Fruit fly (Drosophila melanogaster) whole organism, embryonic: ENCODE data around the gene pros.
A peak's percentile ranks its signal among the peaks of the same experiment; 100 is the strongest.

Source experiments
- Adf1 ChIP-seq: fragments of 200-800 bp; sonication (Bioruptor generic); IDR thresholded peaks from 2 replicates; pipeline ENCODE4 v1.3.6; 2022; ENCODE audit warnings: missing biosample characterization, missing genetic modification characterization
- Atf-2 ChIP-seq: fragments of 200-800 bp; sonication (Bioruptor generic); optimal IDR thresholded peaks from 2 replicates; lab custom pipeline; 2016; ENCODE audit warnings: missing biosample characterization, missing genetic modification characterization
- CG10209 ChIP-seq: fragments of 200-800 bp; sonication (Bioruptor generic); optimal IDR thresholded peaks from 3 replicates; lab custom pipeline; 2017; ENCODE audit warnings: missing biosample characterization, mild to moderate bottlenecking, missing genetic modification characterization, missing genetic modification reagents
- CG10366 ChIP-seq: fragments of 200-800 bp; sonication (Bioruptor generic); IDR thresholded peaks from 2 replicates; pipeline ENCODE4 v1.3.6; 2022; ENCODE audit warnings: missing biosample characterization, missing genetic modification characterization
- CG11247 ChIP-seq: fragments of 200-800 bp; sonication (Bioruptor generic); IDR thresholded peaks from 2 replicates; pipeline ENCODE4 v1.3.6; 2022; ENCODE audit warnings: missing biosample characterization, missing genetic modification characterization
- CG1647 ChIP-seq: fragments of 200-800 bp; sonication (Bioruptor generic); optimal IDR thresholded peaks from 3 replicates; lab custom pipeline; 2016; ENCODE audit warnings: missing biosample characterization, missing genetic modification characterization
- CG18262 ChIP-seq: fragments of 200-800 bp; optimal IDR thresholded peaks from 3 replicates; lab custom pipeline; 2019; ENCODE audit warnings: missing biosample characterization, mild to moderate bottlenecking, missing genetic modification characterization, moderate library complexity
- CG2116 ChIP-seq: fragments of 200-800 bp; sonication (Bioruptor generic); optimal IDR thresholded peaks from 3 replicates; lab custom pipeline; 2018; ENCODE audit warnings: missing biosample characterization, mild to moderate bottlenecking, missing genetic modification characterization
- CG2120 ChIP-seq: fragments of 200-800 bp; sonication (Bioruptor generic); optimal IDR thresholded peaks from 3 replicates; lab custom pipeline; 2016; ENCODE audit warnings: missing biosample characterization, missing genetic modification characterization
- CG3065 ChIP-seq: fragments of 200-800 bp; sonication (Bioruptor generic); optimal IDR thresholded peaks from 2 replicates; lab custom pipeline; 2016; ENCODE audit warnings: missing biosample characterization, missing genetic modification characterization
- CG3163 ChIP-seq: fragments of 200-800 bp; sonication (Bioruptor generic); optimal IDR thresholded peaks from 3 replicates; lab custom pipeline; 2016; ENCODE audit warnings: missing biosample characterization, missing genetic modification characterization
- CG4360 ChIP-seq: fragments of 200-800 bp; sonication (Bioruptor generic); IDR thresholded peaks from 2 replicates; pipeline ENCODE4 v1.3.6; 2022; ENCODE audit warnings: missing biosample characterization, missing genetic modification characterization
- CG4820 ChIP-seq: fragments of 200-800 bp; sonication (Bioruptor generic); optimal IDR thresholded peaks from 3 replicates; lab custom pipeline; 2016; ENCODE audit warnings: missing biosample characterization, missing genetic modification characterization
- CG7556 ChIP-seq: fragments of 200-800 bp; sonication (Bioruptor generic); optimal IDR thresholded peaks from 2 replicates; lab custom pipeline; 2017; ENCODE audit warnings: missing biosample characterization, mild to moderate bottlenecking, missing genetic modification characterization
- CG7987 ChIP-seq: fragments of 200-800 bp; sonication (Bioruptor generic); optimal IDR thresholded peaks from 2 replicates; lab custom pipeline; 2018; ENCODE audit warnings: missing biosample characterization, mild to moderate bottlenecking, missing genetic modification characterization, moderate library complexity
- CG8290 ChIP-seq, 3 experiments: fragments of 200-800 bp; sonication (Bioruptor generic); optimal IDR thresholded peaks; 2 replicates each; lab custom pipeline; 2016 to 2019; ENCODE audit warnings: missing biosample characterization in 3 of 3, missing genetic modification characterization in 3 of 3, mild to moderate bottlenecking in 2 of 3, moderate library complexity in 1 of 3
- CG9727 ChIP-seq: fragments of 200-800 bp; sonication (Bioruptor generic); optimal IDR thresholded peaks from 3 replicates; lab custom pipeline; 2017; ENCODE audit warnings: missing biosample characterization, mild to moderate bottlenecking, missing genetic modification characterization
- CTCF ChIP-seq: fragments of 200-800 bp; sonication (Bioruptor generic); optimal IDR thresholded peaks from 2 replicates; lab custom pipeline; 2017; ENCODE audit warnings: missing biosample characterization, mild to moderate bottlenecking, missing genetic modification characterization, moderate library complexity
- Dip2 ChIP-seq: fragments of 200-800 bp; sonication (Bioruptor generic); IDR thresholded peaks from 2 replicates; pipeline ENCODE4 v1.3.6; 2022; ENCODE audit warnings: missing biosample characterization, missing genetic modification characterization
- Dp ChIP-seq: fragments of 200-800 bp; sonication (Bioruptor generic); optimal IDR thresholded peaks from 2 replicates; lab custom pipeline; 2018; ENCODE audit warnings: missing biosample characterization, mild to moderate bottlenecking, missing genetic modification characterization, moderate library complexity
- Hey ChIP-seq: fragments of 200-800 bp; sonication (Bioruptor generic); optimal IDR thresholded peaks from 3 replicates; lab custom pipeline; 2018; ENCODE audit warnings: missing biosample characterization, mild to moderate bottlenecking, missing genetic modification characterization
- Mes4 ChIP-seq: fragments of 200-800 bp; sonication (Bioruptor generic); optimal IDR thresholded peaks from 2 replicates; lab custom pipeline; 2016; ENCODE audit warnings: missing biosample characterization, missing genetic modification characterization
- Myb ChIP-seq: fragments of 200-800 bp; sonication (Bioruptor generic); optimal IDR thresholded peaks from 2 replicates; lab custom pipeline; 2016; ENCODE audit warnings: missing biosample characterization, missing genetic modification characterization
- NC2α ChIP-seq: fragments of 200-800 bp; sonication (Bioruptor generic); optimal IDR thresholded peaks from 2 replicates; lab custom pipeline; 2016; ENCODE audit warnings: missing biosample characterization, missing genetic modification characterization
- Optix ChIP-seq: fragments of 200-800 bp; sonication (Bioruptor generic); IDR thresholded peaks from 3 replicates; pipeline ENCODE4 v1.3.6; 2022; ENCODE audit warnings: missing biosample characterization, missing genetic modification characterization
- Ravus ChIP-seq: fragments of 200-800 bp; sonication (Bioruptor generic); IDR thresholded peaks from 2 replicates; pipeline ENCODE4 v1.3.6; 2022; ENCODE audit warnings: missing biosample characterization, missing genetic modification characterization
- Sin3A ChIP-seq: fragments of >200 bp; optimal IDR thresholded peaks from 2 replicates; lab custom pipeline; 2018
- Tbp ChIP-seq: fragments of >200 bp; optimal IDR thresholded peaks from 2 replicates; lab custom pipeline; 2018; ENCODE audit warnings: missing biosample characterization, missing genetic modification characterization
- ase ChIP-seq: fragments of 200-800 bp; sonication (Bioruptor generic); IDR thresholded peaks from 3 replicates; pipeline ENCODE4 v1.3.6; 2022; ENCODE audit warnings: missing biosample characterization, missing genetic modification characterization
- btn ChIP-seq: fragments of 200-800 bp; sonication (Bioruptor generic); optimal IDR thresholded peaks from 2 replicates; lab custom pipeline; 2016; ENCODE audit warnings: missing biosample characterization, missing genetic modification characterization
- corto ChIP-seq: fragments of 200-800 bp; sonication (Bioruptor generic); optimal IDR thresholded peaks from 2 replicates; lab custom pipeline; 2016; ENCODE audit warnings: missing biosample characterization, mild to moderate bottlenecking, missing genetic modification characterization, moderate library complexity
- croc ChIP-seq: fragments of 200-800 bp; sonication (Bioruptor generic); conservative IDR thresholded peaks from 3 replicates; pipeline ENCODE4 v1.3.6; 2022; ENCODE audit warnings: missing biosample characterization, missing genetic modification characterization
- cwo ChIP-seq: fragments of 200-800 bp; sonication (Bioruptor generic); optimal IDR thresholded peaks from 3 replicates; lab custom pipeline; 2017; ENCODE audit warnings: missing biosample characterization, missing genetic modification characterization, mild to moderate bottlenecking, moderate library complexity, missing genetic modification reagents
- gcm ChIP-seq: fragments of 200-800 bp; sonication (Bioruptor generic); optimal IDR thresholded peaks from 2 replicates; lab custom pipeline; 2019; ENCODE audit warnings: missing biosample characterization, mild to moderate bottlenecking, missing genetic modification characterization, moderate library complexity
- gsb ChIP-seq: fragments of 200-800 bp; sonication (Bioruptor generic); IDR thresholded peaks from 2 replicates; pipeline ENCODE4 v1.3.6; 2022; ENCODE audit warnings: missing biosample characterization, missing genetic modification characterization
- kah ChIP-seq: fragments of 200-800 bp; sonication (Bioruptor generic); optimal IDR thresholded peaks from 2 replicates; lab custom pipeline; 2018; ENCODE audit warnings: missing biosample characterization, mild to moderate bottlenecking, missing genetic modification characterization
- kni ChIP-seq: fragments of 200-800 bp; sonication (Bioruptor generic); optimal IDR thresholded peaks from 3 replicates; lab custom pipeline; 2017; ENCODE audit warnings: mild to moderate bottlenecking, missing biosample characterization, missing genetic modification reagents, missing genetic modification characterization
- lab ChIP-seq: fragments of 200-800 bp; sonication (Bioruptor generic); optimal IDR thresholded peaks from 3 replicates; lab custom pipeline; 2017; ENCODE audit warnings: missing biosample characterization, missing genetic modification characterization, mild to moderate bottlenecking, moderate library complexity, missing genetic modification reagents
- nerfin-2 ChIP-seq: fragments of 200-800 bp; sonication (Bioruptor generic); IDR thresholded peaks from 2 replicates; pipeline ENCODE4 v1.3.6; 2022; ENCODE audit warnings: missing biosample characterization, missing genetic modification characterization; ENCODE audit not compliant: partially characterized antibody
- nom ChIP-seq: fragments of 200-800 bp; sonication (Bioruptor generic); optimal IDR thresholded peaks from 2 replicates; lab custom pipeline; 2017; ENCODE audit warnings: missing biosample characterization, missing genetic modification characterization, mild to moderate bottlenecking, moderate library complexity, missing genetic modification reagents
- org-1 ChIP-seq: fragments of 200-800 bp; sonication (Bioruptor generic); optimal IDR thresholded peaks from 2 replicates; lab custom pipeline; 2017; ENCODE audit warnings: missing biosample characterization, missing genetic modification characterization
- pnt ChIP-seq: fragments of 200-800 bp; sonication (Bioruptor generic); optimal IDR thresholded peaks from 3 replicates; lab custom pipeline; 2016; ENCODE audit warnings: missing biosample characterization, missing genetic modification characterization
- run ChIP-seq: fragments of 200-800 bp; sonication (Bioruptor generic); optimal IDR thresholded peaks from 3 replicates; lab custom pipeline; 2018; ENCODE audit warnings: missing biosample characterization, mild to moderate bottlenecking, missing genetic modification characterization
- sob ChIP-seq: fragments of 200-800 bp; sonication (Bioruptor generic); IDR thresholded peaks from 2 replicates; pipeline ENCODE4 v1.3.6; 2022; ENCODE audit warnings: missing biosample characterization, missing genetic modification characterization
- sqz ChIP-seq: fragments of 200-800 bp; sonication (Bioruptor generic); optimal IDR thresholded peaks from 3 replicates; lab custom pipeline; 2018; ENCODE audit warnings: missing biosample characterization, mild to moderate bottlenecking, missing genetic modification characterization
- tap ChIP-seq: fragments of 200-800 bp; optimal IDR thresholded peaks from 3 replicates; lab custom pipeline; 2019; ENCODE audit warnings: missing biosample characterization, mild to moderate bottlenecking, missing genetic modification characterization, moderate library complexity
- tio ChIP-seq: fragments of 200-800 bp; sonication (Bioruptor generic); optimal IDR thresholded peaks from 2 replicates; lab custom pipeline; 2017; ENCODE audit warnings: missing biosample characterization, missing genetic modification characterization, inconsistent platforms
- tx ChIP-seq: fragments of 200-800 bp; sonication (Bioruptor generic); optimal IDR thresholded peaks from 2 replicates; lab custom pipeline; 2016; ENCODE audit warnings: missing biosample characterization, missing genetic modification characterization
- vvl ChIP-seq: fragments of 200-800 bp; sonication (Bioruptor generic); IDR thresholded peaks from 2 replicates; pipeline ENCODE4 v1.3.6; 2022; ENCODE audit warnings: missing biosample characterization, missing genetic modification characterization
- wek ChIP-seq: fragments of 200-800 bp; sonication (Bioruptor generic); optimal IDR thresholded peaks from 3 replicates; lab custom pipeline; 2018; ENCODE audit warnings: missing biosample characterization, mild to moderate bottlenecking, missing genetic modification characterization, moderate library complexity

The pros gene

DNA sequence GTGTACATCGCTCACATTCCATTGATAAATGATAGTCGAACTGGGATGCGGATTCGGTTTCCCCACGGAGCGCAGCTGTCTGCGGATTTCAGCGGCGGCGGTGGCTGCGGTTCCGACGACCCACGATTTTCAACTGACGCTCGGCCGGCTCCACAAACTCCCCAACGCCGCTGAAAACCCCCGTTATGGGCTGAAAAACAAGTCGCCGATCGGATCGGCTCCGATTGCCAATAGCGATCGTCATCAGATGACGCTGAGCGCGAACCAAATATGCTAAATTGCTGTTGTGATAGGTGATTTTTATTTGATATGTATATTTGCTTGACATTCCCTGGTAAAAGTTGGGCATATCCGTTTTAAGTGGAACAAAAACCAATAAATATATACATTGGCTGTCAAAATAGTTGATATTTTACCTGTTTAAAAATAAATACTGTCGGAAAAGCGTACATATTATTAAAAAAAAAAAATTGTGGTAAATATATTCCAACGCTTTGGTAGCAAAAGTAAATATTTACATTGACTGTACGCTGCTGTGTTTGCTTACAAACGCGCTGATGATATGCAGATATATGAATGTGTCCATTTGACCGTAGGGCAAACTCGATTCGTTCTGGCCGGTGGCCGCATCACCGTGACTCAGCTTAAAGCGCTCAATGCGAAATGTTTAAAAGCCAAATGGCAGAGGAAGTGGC, 126.1 kb downstream of the pros start (continued):
- TF ChIP-seq tx (GFP tag; lab: Kevin White, UChicago) (peak; percentile 36), pnt (GFP tag; lab: Kevin White, UChicago) (no peak), croc (no peak), CG10366 (GFP tag; lab: Robert Waterston, UW) (peak; percentile 44), CG2116 (no peak), kah (no peak), Tbp (GFP tag; lab: Kevin White, UChicago) (no peak), cwo (GFP tag; lab: Kevin White, UChicago) (peak; percentile 56), Dp (GFP tag; lab: Kevin White, UChicago) (no peak), Sin3A (lab: Kevin White, UChicago) (no peak), wek (GFP tag; lab: Kevin White, UChicago) (no peak), CG7556 (GFP tag; lab: Kevin White, UChicago) (peak; percentile 60), tio (GFP tag; lab: Kevin White, UChicago) (peak; percentile 41), btn (GFP tag; lab: Kevin White, UChicago) (no peak), Hey (tag; lab: Kevin White, UChicago) (no peak), kni (GFP tag; lab: Kevin White, UChicago) (no peak), nerfin-2 (no peak), CTCF (GFP tag; lab: Kevin White, UChicago) (no peak), org-1 (GFP tag; lab: Kevin White, UChicago) (peak; percentile 48), CG18262 (tag; lab: Kevin White, UChicago) (peak; percentile 6), run (tag; lab: Kevin White, UChicago) (no peak), CG10209 (GFP tag; lab: Kevin White, UChicago) (peak; percentile 64), Mes4 (GFP tag; lab: Kevin White, UChicago) (no peak), CG11247 (peak; percentile 50; the same call in 1 of the 2 replicates), gcm (GFP tag; lab: Kevin White, UChicago) (no peak), CG3163 (peak; percentile 0), CG8290 (GFP tag; optimal IDR thresholded peaks at IDR 0.05; lab: Kevin White, UChicago) (no peak), CG8290 (tag; optimal IDR thresholded peaks at IDR 0.05; lab: Kevin White, UChicago) (no peak), CG4360 (GFP tag; lab: Robert Waterston, UW) (no peak), Adf1 (0 out of 2 replicates have a peak, but pooled peaks have one; percentile 25), tap (tag; lab: Kevin White, UChicago) (no peak), vvl (GFP tag; lab: Robert Waterston, UW) (0 out of 2 replicates have a peak, but pooled peaks have one; percentile 31), lab (GFP tag; lab: Kevin White, UChicago) (peak; percentile 59), Ravus (GFP tag; lab: Robert Waterston, UW) (peak; percentile 1; the same call in 1 of the 2 replicates), Optix (no peak), CG9727 (GFP tag; lab: Kevin White, UChicago) (peak; percentile 68), CG3065 (no peak), nom (GFP tag; lab: Kevin White, UChicago) (no peak), ase (GFP tag; lab: Robert Waterston, UW) (0 out of 3 replicates have a peak, but pooled peaks have one; percentile 46), corto (peak; percentile 13), Atf-2 (GFP tag; lab: Kevin White, UChicago) (peak; percentile 7), CG7987 (no peak), NC2α (GFP tag; lab: Kevin White, UChicago) (no peak), CG2120 (GFP tag; lab: Kevin White, UChicago) (peak; percentile 91), gsb (peak; percentile 38; the same call in 1 of the 2 replicates), CG1647 (no peak), sqz (no peak), Dip2 (GFP tag; lab: Robert Waterston, UW) (0 out of 2 replicates have a peak, but pooled peaks have one; percentile 13), Myb (GFP tag; lab: Kevin White, UChicago) (peak; percentile 39), sob (peak; percentile 59; the same call in 1 of the 2 replicates), CG4820 (GFP tag; lab: Kevin White, UChicago) (peak; percentile 0)
